Fruit fly (Drosophila melanogaster): ENCODE results near the gene GstZ2.

GstZ2 gene

dm6 chr3R:9459385-9460285 lies 817 bp downstream of the GstZ2 start (continued):
- TF ChIP-seq onecut (GFP tag; IDR thresholded peaks at IDR 0.05) (peak; percentile 59), Myb (GFP tag; optimal IDR thresholded peaks at IDR 0.05) (peak; percentile 27), CG11085 (GFP tag; IDR thresholded peaks at IDR 0.05) (no peak), cas (GFP tag; IDR thresholded peaks at IDR 0.05) (no peak), CG31224 (GFP tag; IDR thresholded peaks at IDR 0.05) (no peak; the same call in 1 of the 2 replicates), Mad (GFP tag; optimal IDR thresholded peaks at IDR 0.05) (no peak), Dfd (GFP tag; optimal IDR thresholded peaks at IDR 0.05) (no peak), nerfin-2 (GFP tag; IDR thresholded peaks at IDR 0.05; ENCODE audit: partially characterized antibody) (no peak), CG3281 (GFP tag; optimal IDR thresholded peaks at IDR 0.05) (peak; percentile 86), dm (GFP tag; optimal IDR thresholded peaks at IDR 0.05) (peak; percentile 23), amos (GFP tag; IDR thresholded peaks at IDR 0.05; ENCODE audit: partially characterized antibody) (no peak), lov (optimal IDR thresholded peaks at IDR 0.05) (no peak), lov (GFP tag; IDR thresholded peaks at IDR 0.05) (no peak), fd3F (GFP tag; optimal IDR thresholded peaks at IDR 0.05) (peak; percentile 67), Mes4 (GFP tag; optimal IDR thresholded peaks at IDR 0.05) (no peak), CG31388 (GFP tag; optimal IDR thresholded peaks at IDR 0.05) (no peak), jigr1 (GFP tag; IDR thresholded peaks at IDR 0.05) (no peak), CG8924 (tag; optimal IDR thresholded peaks at IDR 0.05) (peak; percentile 79), Dbx (GFP tag; IDR thresholded peaks at IDR 0.05) (peak; percentile 41; the same call in 1 of the 3 replicates), her (GFP tag; optimal IDR thresholded peaks at IDR 0.05) (peak; percentile 15), CG17328 (GFP tag; IDR thresholded peaks at IDR 0.05) (no peak), ttk (GFP tag; IDR thresholded peaks at IDR 0.05) (peak; percentile 58; the same call in 1 of the 2 replicates), CG14441 (GFP tag; IDR thresholded peaks at IDR 0.05) (peak; percentile 57), HmgZ (tag; optimal IDR thresholded peaks at IDR 0.05) (peak; percentile 72), CG11696 (GFP tag; IDR thresholded peaks at IDR 0.05) (no peak), Dad (GFP tag; optimal IDR thresholded peaks at IDR 0.05) (peak; percentile 23), Hr78 (GFP tag; optimal IDR thresholded peaks at IDR 0.05) (no peak), ap (GFP tag; IDR thresholded peaks at IDR 0.05) (no peak), Ptx1 (GFP tag; IDR thresholded peaks at IDR 0.05) (peak; percentile 73), nmo (GFP tag; optimal IDR thresholded peaks at IDR 0.05) (peak; percentile 56), CG7745 (tag; optimal IDR thresholded peaks at IDR 0.05) (no peak), CG4328 (GFP tag; optimal IDR thresholded peaks at IDR 0.05) (peak; percentile 80), grn (GFP tag; optimal IDR thresholded peaks at IDR 0.05) (no peak), da (GFP tag; optimal IDR thresholded peaks at IDR 0.05) (no peak), pzg (GFP tag; optimal IDR thresholded peaks at IDR 0.05) (no peak), dati (GFP tag; IDR thresholded peaks at IDR 0.05) (no peak), eve (GFP tag; optimal IDR thresholded peaks at IDR 0.05) (peak in 1 of 2 experiments; percentile 82), CG2120 (GFP tag; optimal IDR thresholded peaks at IDR 0.05) (peak; percentile 86), ab (GFP tag; optimal IDR thresholded peaks at IDR 0.05) (no peak), Poxn (GFP tag; IDR thresholded peaks at IDR 0.05) (no peak), CG7556 (GFP tag; optimal IDR thresholded peaks at IDR 0.05) (peak; percentile 92), pb (GFP tag; optimal IDR thresholded peaks at IDR 0.05) (no peak), CG11093 (GFP tag; IDR thresholded peaks at IDR 0.05) (no peak), CG17912 (GFP tag; optimal IDR thresholded peaks at IDR 0.05) (no peak), CrebB (tag; optimal IDR thresholded peaks at IDR 0.05) (peak; percentile 52), unc-4 (GFP tag; IDR thresholded peaks at IDR 0.05; ENCODE audit: partially characterized antibody) (no peak), CG12155 (GFP tag; optimal IDR thresholded peaks at IDR 0.05) (peak; percentile 46), CG10366 (GFP tag; IDR thresholded peaks at IDR 0.05) (peak; percentile 46), CG18619 (GFP tag; optimal IDR thresholded peaks at IDR 0.05) (peak; percentile 72), az2 (GFP tag; optimal IDR thresholded peaks at IDR 0.05) (peak; percentile 41)
